Fruit fly (Drosophila melanogaster) whole organism, adult: ENCODE results near the gene CG15878.

Experiments
- CG12768 ChIP-seq: fragments of 200-800 bp; sonication (Bioruptor generic); optimal IDR thresholded peaks from 2 replicates; lab custom pipeline; 2017; ENCODE audit warnings: missing biosample characterization, missing genetic modification characterization, mild to moderate bottlenecking, moderate library complexity, missing genetic modification reagents
- CG14711 ChIP-seq: fragments of 200-800 bp; sonication (Bioruptor generic); optimal IDR thresholded peaks from 2 replicates; lab custom pipeline; 2018; ENCODE audit warnings: missing biosample characterization, mild to moderate bottlenecking, missing genetic modification characterization, moderate library complexity
- CG33017 ChIP-seq: fragments of 200-800 bp; sonication (Bioruptor generic); optimal IDR thresholded peaks from 2 replicates; lab custom pipeline; 2018; ENCODE audit warnings: missing biosample characterization, mild to moderate bottlenecking, missing genetic modification characterization, moderate library complexity
- CG5204 ChIP-seq: fragments of 200-800 bp; sonication (Bioruptor generic); optimal IDR thresholded peaks from 2 replicates; lab custom pipeline; 2016; ENCODE audit warnings: missing biosample characterization, missing genetic modification characterization
- Clk ChIP-seq: fragments of 200-800 bp; sonication (Bioruptor generic); optimal IDR thresholded peaks from 2 replicates; lab custom pipeline; 2017; ENCODE audit warnings: missing biosample characterization, missing genetic modification characterization
- bab1 ChIP-seq: fragments of 200-800 bp; sonication (Bioruptor generic); optimal IDR thresholded peaks from 3 replicates; lab custom pipeline; 2019; ENCODE audit warnings: missing biosample characterization, mild to moderate bottlenecking, missing genetic modification characterization, moderate library complexity
- cic ChIP-seq: fragments of 200-800 bp; sonication (Bioruptor generic); optimal IDR thresholded peaks from 2 replicates; lab custom pipeline; 2017; ENCODE audit warnings: missing biosample characterization, mild to moderate bottlenecking, missing genetic modification characterization, moderate library complexity
- kay ChIP-seq: fragments of 200-800 bp; sonication (Bioruptor generic); peaks from one replicate; lab custom pipeline; 2016; ENCODE audit warnings: missing biosample characterization, missing genetic modification characterization, borderline replicate concordance
- ovo ChIP-seq: fragments of 200-800 bp; sonication (Bioruptor generic); optimal IDR thresholded peaks from 2 replicates; lab custom pipeline; 2016; ENCODE audit warnings: missing biosample characterization, missing genetic modification characterization

DNA sequence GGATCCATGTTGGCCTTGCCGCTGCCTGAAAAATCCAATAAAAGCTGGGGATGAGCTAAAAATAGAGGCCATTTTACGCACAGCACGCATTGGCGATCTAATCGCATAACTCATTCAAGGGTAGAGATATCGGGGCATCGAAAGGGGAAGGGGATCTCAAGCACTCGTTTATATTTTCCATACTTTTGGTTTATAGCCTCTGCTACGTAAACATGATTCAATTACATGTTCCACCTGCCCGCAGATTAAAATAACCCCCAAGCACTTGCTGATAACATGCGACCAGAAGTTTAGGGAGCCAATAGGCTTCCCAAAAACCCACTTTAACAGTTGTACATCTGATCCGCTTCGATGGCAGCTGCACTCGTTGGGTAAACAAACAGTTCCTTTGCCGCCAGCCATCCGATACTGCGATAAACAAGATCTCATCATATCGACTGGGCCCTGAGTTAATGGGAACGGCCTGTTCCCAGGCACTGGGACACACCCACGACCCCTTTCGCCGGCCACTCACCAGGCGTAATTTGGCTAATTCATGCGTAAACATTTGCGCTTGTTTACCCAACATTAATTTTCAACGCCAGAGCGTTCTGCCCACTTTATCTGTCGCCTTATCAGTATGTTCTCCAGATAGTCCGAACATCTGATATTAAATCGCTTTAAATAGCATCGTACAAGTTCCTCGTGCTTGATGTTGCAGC is 41.8 kb upstream of the CG15878 start:
- no peak for TF ChIP-seq cic
- TF ChIP-seq ovo: no peak
- no peak for TF ChIP-seq CG33017
- no peak for TF ChIP-seq CG12768
- TF ChIP-seq CG5204 (GFP tag; lab: Kevin White, UChicago): no peak
- no peak for TF ChIP-seq Clk (GFP tag; lab: Kevin White, UChicago)
- no peak for TF ChIP-seq CG14711 (tag; lab: Kevin White, UChicago)
- TF ChIP-seq kay: no peak
- TF ChIP-seq bab1 (GFP tag; lab: Kevin White, UChicago): no peak
